Worm (Caenorhabditis elegans): ENCODE results near the gene F38E9.4.

ce11 chrX:16447116-16447515 is 4.6 kb upstream of the F38E9.4 start:
- TF ChIP-seq ama-1 (optimal IDR thresholded peaks at IDR 0.05): no peak
- TF ChIP-seq flt-1 (GFP tag; IDR thresholded peaks at IDR 0.05): no peak
- no peak for TF ChIP-seq hnd-1 (tag; optimal IDR thresholded peaks at IDR 0.05)
- TF ChIP-seq tbx-37 (GFP tag; conservative IDR thresholded peaks at IDR 0.05): no peak
- 0 out of 2 replicates have a peak, but pooled peaks have one; percentile 33 for TF ChIP-seq tbx-11 (GFP tag; IDR thresholded peaks at IDR 0.05)
- TF ChIP-seq F13C5.2 (tag; optimal IDR thresholded peaks at IDR 0.05): no peak
- TF ChIP-seq hmg-4 (GFP tag; optimal IDR thresholded peaks at IDR 0.05): peak; percentile 40
- no peak for TF ChIP-seq sea-1 (GFP tag; conservative IDR thresholded peaks at IDR 0.05)
- no peak for TF ChIP-seq ceh-13 (GFP tag; optimal IDR thresholded peaks at IDR 0.05)
- no peak for TF ChIP-seq scrt-1 (GFP tag; IDR thresholded peaks at IDR 0.05)
- TF ChIP-seq ceh-36 (tag; optimal IDR thresholded peaks at IDR 0.05): no peak
- no peak for TF ChIP-seq pes-1 (GFP tag; IDR thresholded peaks at IDR 0.05)

Measured in whole organism, early embryonic.